Fruit fly (Drosophila melanogaster): Measurements from ENCODE around the gene CG18787.

CG18787 gene

dm6 chr2L:12004211-12004979, 5.3 kb upstream of the CG18787 start (continued):
- TF ChIP-seq corto (GFP tag; optimal IDR thresholded peaks at IDR 0.05) (no peak), Nf-YC (tag; optimal IDR thresholded peaks at IDR 0.05) (no peak), CG4707 (GFP tag; optimal IDR thresholded peaks at IDR 0.05) (peak; percentile 88), schlank (tag; optimal IDR thresholded peaks at IDR 0.05) (peak; percentile 66), ash1 (GFP tag; optimal IDR thresholded peaks at IDR 0.05) (no peak), Antp (GFP tag; optimal IDR thresholded peaks at IDR 0.05) (peak; percentile 33), CG2120 (GFP tag; optimal IDR thresholded peaks at IDR 0.05) (peak; percentile 47), Dbx (GFP tag; IDR thresholded peaks at IDR 0.05) (no peak), CG33213 (GFP tag; optimal IDR thresholded peaks at IDR 0.05) (peak; percentile 49), CG9215 (GFP tag; IDR thresholded peaks at IDR 0.05) (no peak), CG15479 (GFP tag; optimal IDR thresholded peaks at IDR 0.05) (no peak), exex (tag; optimal IDR thresholded peaks at IDR 0.05) (peak; percentile 79), Mes4 (GFP tag; optimal IDR thresholded peaks at IDR 0.05) (peak; percentile 63), Stat92E (GFP tag; optimal IDR thresholded peaks at IDR 0.05) (no peak), Poxn (GFP tag; IDR thresholded peaks at IDR 0.05) (no peak), CG17359 (tag; optimal IDR thresholded peaks at IDR 0.05) (peak; percentile 74), CG18011 (GFP tag; optimal IDR thresholded peaks at IDR 0.05) (peak; percentile 20), ase (GFP tag; IDR thresholded peaks at IDR 0.05) (no peak), amos (GFP tag; IDR thresholded peaks at IDR 0.05; ENCODE audit: partially characterized antibody) (no peak), Hr3 (GFP tag; optimal IDR thresholded peaks at IDR 0.05) (no peak), CG12071 (GFP tag; optimal IDR thresholded peaks at IDR 0.05) (peak; percentile 61), Aef1 (GFP tag; IDR thresholded peaks at IDR 0.05) (no peak), Gug (GFP tag; IDR thresholded peaks at IDR 0.05) (no peak), lola (GFP tag; optimal IDR thresholded peaks at IDR 0.05) (peak in 1 of 3 experiments; percentile 73), CG16813 (GFP tag; IDR thresholded peaks at IDR 0.05; ENCODE audit: partially characterized antibody) (no peak), Xrp1 (GFP tag; IDR thresholded peaks at IDR 0.05) (no peak), HLH4C (GFP tag; IDR thresholded peaks at IDR 0.05; ENCODE audit: partially characterized antibody) (no peak), pum (GFP tag; optimal IDR thresholded peaks at IDR 0.05) (no peak), gt (GFP tag; IDR thresholded peaks at IDR 0.05) (no peak), CG7928 (GFP tag; optimal IDR thresholded peaks at IDR 0.05) (peak; percentile 38), CG6689 (GFP tag; IDR thresholded peaks at IDR 0.05) (no peak), CG12744 (GFP tag; optimal IDR thresholded peaks at IDR 0.05) (peak; percentile 34), nau (GFP tag; optimal IDR thresholded peaks at IDR 0.05) (peak; percentile 83), ems (GFP tag; optimal IDR thresholded peaks at IDR 0.05) (peak; percentile 19), CG14667 (GFP tag; IDR thresholded peaks at IDR 0.05) (no peak), mirr (GFP tag; optimal IDR thresholded peaks at IDR 0.05) (peak; percentile 46), CG17568 (GFP tag; optimal IDR thresholded peaks at IDR 0.05) (peak; percentile 94), CG6175 (GFP tag; IDR thresholded peaks at IDR 0.05) (no peak), ro (GFP tag; IDR thresholded peaks at IDR 0.05) (no peak), z (GFP tag; IDR thresholded peaks at IDR 0.05) (no peak), NfI (GFP tag; optimal IDR thresholded peaks at IDR 0.05) (peak; percentile 22), CG8388 (GFP tag; optimal IDR thresholded peaks at IDR 0.05) (peak; percentile 64), scrt (GFP tag; optimal IDR thresholded peaks at IDR 0.05) (no peak), chm (GFP tag; IDR thresholded peaks at IDR 0.05) (no peak), fu2 (GFP tag; optimal IDR thresholded peaks at IDR 0.05) (no peak), eve (GFP tag; optimal IDR thresholded peaks at IDR 0.05) (no peak), CG14965 (GFP tag; optimal IDR thresholded peaks at IDR 0.05; ENCODE audit: borderline replicate concordance) (peak; percentile 9), stc (GFP tag; IDR thresholded peaks at IDR 0.05) (no peak), dmrt11E (tag; optimal IDR thresholded peaks at IDR 0.05) (peak; percentile 70)

All from whole organism, embryonic.